Worm (Caenorhabditis elegans): ENCODE results near the gene T05D4.2.

DNA sequence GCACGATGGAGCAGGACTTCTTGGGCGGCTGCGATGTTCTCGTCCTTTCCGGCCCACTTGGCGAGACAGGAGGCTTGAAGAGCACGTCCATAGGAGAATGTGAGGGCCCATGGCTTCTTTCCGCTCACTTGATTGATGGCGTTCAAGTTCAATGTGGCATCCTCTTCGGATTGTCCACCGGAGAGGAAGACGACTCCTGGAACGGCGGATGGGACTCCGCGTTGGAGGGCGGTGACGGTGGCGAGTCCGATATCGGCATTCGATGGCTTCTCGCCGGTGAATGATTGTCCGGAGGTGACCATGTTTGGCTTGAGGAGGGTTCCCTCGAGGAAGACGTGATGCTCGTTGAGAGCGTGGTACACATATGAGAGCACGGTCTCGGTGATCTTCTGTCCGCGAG is 701 bp upstream of the T05D4.2 start:
- no peak for TF ChIP-seq ztf-11 (tag; optimal IDR thresholded peaks at IDR 0.05)
- TF ChIP-seq egl-27 (tag; optimal IDR thresholded peaks at IDR 0.05) = no peak
- no peak for TF ChIP-seq unc-62 (GFP tag; optimal IDR thresholded peaks at IDR 0.05 in 1 of 2)
- TF ChIP-seq unc-62 (tag; optimal IDR thresholded peaks at IDR 0.05) = no peak
- TF ChIP-seq nhr-237 (tag; optimal IDR thresholded peaks at IDR 0.05) = no peak
- TF ChIP-seq unc-130 (GFP tag; optimal IDR thresholded peaks at IDR 0.05) = no peak
- TF ChIP-seq nhr-41 (GFP tag; IDR thresholded peaks at IDR 0.05) = no peak
- no peak for TF ChIP-seq skn-1 (tag; optimal IDR thresholded peaks at IDR 0.05)
- no peak for TF ChIP-seq pha-4 (GFP tag; IDR thresholded peaks at IDR 0.05)
- TF ChIP-seq pha-4 (tag; optimal IDR thresholded peaks at IDR 0.05) = no peak

Measured in whole organism, L4 larva.